Worm (Caenorhabditis elegans) whole organism, L1 larva: Measurements from ENCODE around the gene sas-5.

Experiments
- C04F5.9 ChIP-seq: sonication (generic microtip); optimal IDR thresholded peaks from 2 replicates; lab custom pipeline; 2016; ENCODE audit warnings: missing genetic modification characterization, missing compliant biosample characterization
- C34B4.2 ChIP-seq: sonication (generic microtip); optimal IDR thresholded peaks from 2 replicates; lab custom pipeline; 2017; ENCODE audit warnings: mild to moderate bottlenecking, missing genetic modification characterization, missing compliant biosample characterization
- aha-1 ChIP-seq: fragments of 150-350 bp; optimal IDR thresholded peaks from 2 replicates; lab custom pipeline; 2014; ENCODE audit warnings: missing biosample characterization, missing genetic modification characterization
- alr-1 ChIP-seq: fragments of 200-800 bp; sonication (Bioruptor generic); optimal IDR thresholded peaks from 2 replicates; lab custom pipeline; 2018; ENCODE audit warnings: borderline replicate concordance, mild to moderate bottlenecking, missing genetic modification characterization, missing compliant biosample characterization
- aly-2 ChIP-seq: fragments of 150-350 bp; optimal IDR thresholded peaks from 2 replicates; lab custom pipeline; 2014; ENCODE audit warnings: missing biosample characterization, missing genetic modification characterization
- ama-1 ChIP-seq: fragments of 150-350 bp; optimal IDR thresholded peaks from 2 replicates; lab custom pipeline; 2014
- ceh-82 ChIP-seq, 3 experiments: fragments of 150-350 bp in 1 of 3; sonication (generic microtip) in 2 of 3; optimal IDR thresholded peaks; 2 replicates each; lab custom pipeline; 2014 to 2017; ENCODE audit warnings: missing biosample characterization in 3 of 3, missing genetic modification characterization in 3 of 3
- ceh-90 ChIP-seq: sonication (generic microtip); optimal IDR thresholded peaks from 2 replicates; lab custom pipeline; 2016; ENCODE audit warnings: missing genetic modification characterization, missing compliant biosample characterization
- ces-1 ChIP-seq: fragments of 150-350 bp; optimal IDR thresholded peaks from 2 replicates; lab custom pipeline; 2014; ENCODE audit warnings: missing biosample characterization, missing genetic modification reagents, missing genetic modification characterization
- dpl-1 ChIP-seq, 3 experiments: fragments of 150-350 bp in 2 of 3; sonication (generic microtip) in 1 of 3; optimal IDR thresholded peaks; 2 replicates each; lab custom pipeline; 2014 to 2017; ENCODE audit warnings: missing biosample characterization in 3 of 3, missing genetic modification characterization in 3 of 3, missing genetic modification reagents in 3 of 3
- dsc-1 ChIP-seq: sonication (generic microtip); optimal IDR thresholded peaks from 2 replicates; lab custom pipeline; 2016; ENCODE audit warnings: mild to moderate bottlenecking, missing genetic modification characterization, missing compliant biosample characterization
- efl-3 ChIP-seq: fragments of 200-800 bp; sonication (Bioruptor generic); optimal IDR thresholded peaks from 2 replicates; lab custom pipeline; 2018; ENCODE audit warnings: mild to moderate bottlenecking, missing genetic modification characterization, missing compliant biosample characterization
- egl-13 ChIP-seq: sonication (generic microtip); optimal IDR thresholded peaks from 2 replicates; lab custom pipeline; 2016; ENCODE audit warnings: missing genotype, missing genetic modification reagents, missing genetic modification characterization, missing compliant biosample characterization
- egl-27 ChIP-seq, 2 experiments: fragments of 150-350 bp in 1 of 2; sonication (generic microtip); optimal IDR thresholded peaks; 3 replicates each; lab custom pipeline; 2017 to 2018; ENCODE audit warnings: missing biosample characterization in 2 of 2, missing genetic modification characterization in 2 of 2, missing genetic modification reagents in 2 of 2
- fkh-4 ChIP-seq: sonication (generic microtip); optimal IDR thresholded peaks from 2 replicates; lab custom pipeline; 2016; ENCODE audit warnings: missing compliant biosample characterization, missing genetic modification characterization, borderline replicate concordance
- fkh-8 ChIP-seq: sonication (generic microtip); optimal IDR thresholded peaks from 2 replicates; lab custom pipeline; 2016; ENCODE audit warnings: mild to moderate bottlenecking, missing genetic modification characterization, missing compliant biosample characterization
- fos-1 ChIP-seq: fragments of 150-350 bp; optimal IDR thresholded peaks from 2 replicates; lab custom pipeline; 2014; ENCODE audit warnings: missing biosample characterization, missing genetic modification characterization
- grh-1 ChIP-seq: fragments of 200-800 bp; sonication (Bioruptor generic); IDR thresholded peaks from 2 replicates; pipeline ENCODE4 v1.3.6; 2022; ENCODE audit warnings: missing genetic modification reagents, missing genetic modification characterization, missing compliant biosample characterization
- hlh-4 ChIP-seq: sonication (generic microtip); optimal IDR thresholded peaks from 2 replicates; lab custom pipeline; 2016; ENCODE audit warnings: mild to moderate bottlenecking, missing genetic modification characterization, missing compliant biosample characterization
- irx-1 ChIP-seq: sonication (generic microtip); optimal IDR thresholded peaks from 2 replicates; lab custom pipeline; 2016; ENCODE audit warnings: missing genetic modification characterization, missing compliant biosample characterization
- isw-1 ChIP-seq: fragments of 200-800 bp; sonication (Bioruptor generic); IDR thresholded peaks from 2 replicates; pipeline ENCODE4 v1.3.6; 2022; ENCODE audit warnings: missing genetic modification characterization, missing compliant biosample characterization
- jun-1 ChIP-seq: fragments of 150-350 bp; optimal IDR thresholded peaks from 2 replicates; lab custom pipeline; 2014; ENCODE audit warnings: missing biosample characterization, missing genetic modification reagents, missing genetic modification characterization
- lin-13 ChIP-seq: fragments of 150-350 bp; optimal IDR thresholded peaks from 2 replicates; lab custom pipeline; 2014; ENCODE audit warnings: missing biosample characterization, missing genetic modification reagents, missing genetic modification characterization
- lin-14 ChIP-seq: fragments of 200-800 bp; sonication (Bioruptor generic); optimal IDR thresholded peaks from 2 replicates; lab custom pipeline; 2018; ENCODE audit warnings: mild to moderate bottlenecking, missing genetic modification characterization, moderate library complexity, missing compliant biosample characterization
- lin-15B ChIP-seq: fragments of 150-350 bp; sonication (generic microtip); optimal IDR thresholded peaks from 3 replicates; lab custom pipeline; 2014; ENCODE audit warnings: missing biosample characterization, missing genetic modification characterization
- lsy-2 ChIP-seq, 2 experiments: fragments of 150-350 bp; optimal IDR thresholded peaks; 2 replicates each; lab custom pipeline; 2014; ENCODE audit warnings: missing biosample characterization in 2 of 2, missing genetic modification characterization in 2 of 2
- mef-2 ChIP-seq: fragments of 150-350 bp; optimal IDR thresholded peaks from 2 replicates; lab custom pipeline; 2014; ENCODE audit warnings: missing biosample characterization, missing genetic modification characterization
- mep-1 ChIP-seq: fragments of 150-350 bp; optimal IDR thresholded peaks from 2 replicates; lab custom pipeline; 2014; ENCODE audit warnings: missing biosample characterization, missing genetic modification characterization
- nhr-19 ChIP-seq: fragments of 200-800 bp; sonication (Bioruptor generic); conservative IDR thresholded peaks from 2 replicates; pipeline ENCODE4 v1.3.6; 2022; ENCODE audit warnings: missing genetic modification characterization, missing compliant biosample characterization
- nhr-20 ChIP-seq: sonication (generic microtip); optimal IDR thresholded peaks from 2 replicates; lab custom pipeline; 2016; ENCODE audit warnings: mild to moderate bottlenecking, missing genetic modification characterization, missing compliant biosample characterization
- nhr-47 ChIP-seq: sonication (generic microtip); optimal IDR thresholded peaks from 2 replicates; lab custom pipeline; 2016; ENCODE audit warnings: mild to moderate bottlenecking, missing genetic modification characterization, moderate library complexity, missing compliant biosample characterization
- nhr-71 ChIP-seq: sonication (generic microtip); optimal IDR thresholded peaks from 2 replicates; lab custom pipeline; 2016; ENCODE audit warnings: mild to moderate bottlenecking, missing genetic modification characterization, moderate library complexity, missing compliant biosample characterization
- nhr-76 ChIP-seq: sonication (generic microtip); optimal IDR thresholded peaks from 2 replicates; lab custom pipeline; 2017; ENCODE audit warnings: missing biosample characterization, missing genetic modification characterization
- nhr-90 ChIP-seq: sonication (generic microtip); optimal IDR thresholded peaks from 2 replicates; lab custom pipeline; 2016; ENCODE audit warnings: mild to moderate bottlenecking, missing genetic modification characterization, missing compliant biosample characterization; ENCODE audit not compliant: poor library complexity
- pag-3 ChIP-seq: sonication (generic microtip); optimal IDR thresholded peaks from 2 replicates; lab custom pipeline; 2017; ENCODE audit warnings: missing genetic modification characterization, mild to moderate bottlenecking, missing compliant biosample characterization, antibody characterized with exemption, borderline replicate concordance; ENCODE audit not compliant: insufficient read depth
- pax-3 ChIP-seq: fragments of 200-800 bp; sonication (Bioruptor generic); optimal IDR thresholded peaks from 2 replicates; lab custom pipeline; 2018; ENCODE audit warnings: mild to moderate bottlenecking, missing genetic modification characterization, moderate library complexity, missing compliant biosample characterization
- rnt-1 ChIP-seq: sonication (generic microtip); optimal IDR thresholded peaks from 2 replicates; lab custom pipeline; 2016; ENCODE audit warnings: mild to moderate bottlenecking, missing genetic modification characterization, moderate library complexity, missing compliant biosample characterization
- snu-23 ChIP-seq: sonication (generic microtip); optimal IDR thresholded peaks from 2 replicates; lab custom pipeline; 2016; ENCODE audit warnings: missing genetic modification characterization, missing compliant biosample characterization
- sup-37 ChIP-seq: fragments of 200-800 bp; sonication (Bioruptor generic); optimal IDR thresholded peaks from 2 replicates; lab custom pipeline; 2018; ENCODE audit warnings: mild to moderate bottlenecking, missing genetic modification characterization, missing compliant biosample characterization
- swsn-7 ChIP-seq: sonication (generic microtip); optimal IDR thresholded peaks from 2 replicates; lab custom pipeline; 2016; ENCODE audit warnings: missing genetic modification characterization, missing compliant biosample characterization
- tbx-2 ChIP-seq: sonication (generic microtip); optimal IDR thresholded peaks from 2 replicates; lab custom pipeline; 2016; ENCODE audit warnings: missing genetic modification characterization, missing compliant biosample characterization
- tlp-1 ChIP-seq: fragments of 150-350 bp; optimal IDR thresholded peaks from 2 replicates; lab custom pipeline; 2014; ENCODE audit warnings: missing biosample characterization, missing genetic modification characterization
- unc-62 ChIP-seq: fragments of 150-350 bp; optimal IDR thresholded peaks from 2 replicates; lab custom pipeline; 2014; ENCODE audit warnings: missing biosample characterization, missing genetic modification reagents, missing genetic modification characterization
- unc-86 ChIP-seq: sonication (generic microtip); optimal IDR thresholded peaks from 2 replicates; lab custom pipeline; 2016; ENCODE audit warnings: missing genetic modification characterization, missing compliant biosample characterization
- xbp-1 ChIP-seq: sonication (generic microtip); optimal IDR thresholded peaks from 2 replicates; lab custom pipeline; 2016; ENCODE audit warnings: missing genetic modification characterization, missing compliant biosample characterization
- ztf-11 ChIP-seq, 2 experiments: sonication (generic microtip); optimal IDR thresholded peaks; 2 replicates each; lab custom pipeline; 2016 to 2017; ENCODE audit warnings: missing genetic modification characterization in 2 of 2, missing biosample characterization in 1 of 2, missing compliant biosample characterization in 1 of 2
- ztf-4 ChIP-seq: fragments of 150-350 bp; optimal IDR thresholded peaks from 2 replicates; lab custom pipeline; 2014; ENCODE audit warnings: missing biosample characterization, missing genetic modification characterization

sas-5 gene

ce11 chrV:11641298-11641787 is 30.8 kb downstream of the sas-5 start (continued):
- TF ChIP-seq rnt-1 (peak; percentile 37), dsc-1 (tag; lab: Kevin White, UChicago) (peak; percentile 64), lin-13 (peak; percentile 10), grh-1 (no peak), sup-37 (GFP tag; lab: Kevin White, UChicago) (no peak), nhr-90 (tag; lab: Kevin White, UChicago) (no peak), pag-3 (tag; lab: Kevin White, UChicago) (no peak), hlh-4 (tag; lab: Kevin White, UChicago) (no peak), fkh-8 (tag; lab: Kevin White, UChicago) (peak; percentile 83), snu-23 (peak; percentile 44), ztf-4 (tag; lab: Kevin White, UChicago) (peak; percentile 12), isw-1 (GFP tag; lab: Robert Waterston, UW) (peak; percentile 30; the same call in 1 of the 2 replicates), pax-3 (tag; lab: Kevin White, UChicago) (peak; percentile 20), egl-13 (tag; lab: Kevin White, UChicago) (peak; percentile 42), nhr-71 (tag; lab: Kevin White, UChicago) (peak; percentile 72), ama-1 (lab: Kevin White, UChicago) (no peak), efl-3 (GFP tag; lab: Kevin White, UChicago) (no peak), xbp-1 (tag; lab: Kevin White, UChicago) (peak; percentile 26), dpl-1 (GFP tag; optimal IDR thresholded peaks at IDR 0.05; lab: Kevin White, UChicago) (peak in 1 of 3 experiments; percentile 35), fkh-4 (tag; lab: Kevin White, UChicago) (no peak), ces-1 (GFP tag; lab: Kevin White, UChicago) (peak; percentile 73), alr-1 (tag; lab: Kevin White, UChicago) (no peak)

ce11 chrV:11644166-11644565 is 33.6 kb downstream of the sas-5 start, which contains the start of gene bir-1:
bir-1 (plus strand) TSS chrV:11644477.
- TF ChIP-seq tbx-2 (tag; lab: Kevin White, UChicago) = peak; percentile 68
- TF ChIP-seq lin-13 = peak; percentile 2
- peak; percentile 67 for TF ChIP-seq xbp-1 (tag; lab: Kevin White, UChicago)
- TF ChIP-seq nhr-47 (tag; lab: Kevin White, UChicago) = peak; percentile 68
- no peak for TF ChIP-seq C34B4.2 (tag; lab: Kevin White, UChicago)
- TF ChIP-seq lsy-2 (tag; optimal IDR thresholded peaks at IDR 0.05; lab: Kevin White, UChicago) = peak; percentile 52 to 80
- TF ChIP-seq ama-1 (lab: Kevin White, UChicago) = no peak
- TF ChIP-seq nhr-71 (tag; lab: Kevin White, UChicago) = peak; percentile 79
- peak; percentile 60 for TF ChIP-seq pax-3 (tag; lab: Kevin White, UChicago)
- TF ChIP-seq dpl-1 (GFP tag; optimal IDR thresholded peaks at IDR 0.05; lab: Kevin White, UChicago) = peak; percentile 72 to 87 (median 79)
- no peak for TF ChIP-seq mef-2 (tag; lab: Kevin White, UChicago)
- no peak for TF ChIP-seq C04F5.9
- peak; percentile 60 for TF ChIP-seq isw-1 (GFP tag; lab: Robert Waterston, UW)
- peak; percentile 79 for TF ChIP-seq lin-14 (GFP tag; lab: Kevin White, UChicago)
- TF ChIP-seq ceh-90 (tag; lab: Kevin White, UChicago) = peak; percentile 69
- peak; percentile 25 for TF ChIP-seq fos-1
- no peak for TF ChIP-seq ces-1 (GFP tag; lab: Kevin White, UChicago)
- TF ChIP-seq egl-27 (tag; optimal IDR thresholded peaks at IDR 0.05; lab: Kevin White, UChicago) = no peak
- peak; percentile 49 for TF ChIP-seq nhr-20 (tag; lab: Kevin White, UChicago)
- peak; percentile 59 for TF ChIP-seq fkh-8 (tag; lab: Kevin White, UChicago)
- peak; percentile 52 for TF ChIP-seq irx-1
- TF ChIP-seq egl-13 (tag; lab: Kevin White, UChicago) = peak; percentile 29
- no peak for TF ChIP-seq sup-37 (GFP tag; lab: Kevin White, UChicago)
- peak in 1 of 3 experiments; percentile 76 for TF ChIP-seq ceh-82 (tag; optimal IDR thresholded peaks at IDR 0.05; lab: Kevin White, UChicago)
- TF ChIP-seq unc-86 (tag; lab: Kevin White, UChicago) = peak; percentile 33
- TF ChIP-seq jun-1 (tag; lab: Kevin White, UChicago) = no peak
- TF ChIP-seq nhr-19 (GFP tag; lab: Robert Waterston, UW) = peak; percentile 21
- no peak for TF ChIP-seq aly-2 (tag; lab: Kevin White, UChicago)
- peak; percentile 49 for TF ChIP-seq nhr-90 (tag; lab: Kevin White, UChicago)
- TF ChIP-seq ztf-11 (tag; optimal IDR thresholded peaks at IDR 0.05; lab: Kevin White, UChicago) = peak in 1 of 2 experiments; percentile 60
- peak; percentile 54 for TF ChIP-seq swsn-7 (tag; lab: Kevin White, UChicago)
- no peak for TF ChIP-seq ztf-4 (tag; lab: Kevin White, UChicago)
- no peak for TF ChIP-seq aha-1 (tag; lab: Kevin White, UChicago)
- TF ChIP-seq nhr-76 (tag; lab: Kevin White, UChicago) = no peak
- TF ChIP-seq unc-62 (GFP tag; lab: Kevin White, UChicago) = no peak
- TF ChIP-seq tlp-1 = no peak
- TF ChIP-seq mep-1 = peak; percentile 77
- TF ChIP-seq lin-15B (tag; lab: Kevin White, UChicago) = peak; percentile 81
- peak; percentile 66 for TF ChIP-seq snu-23
